Worm (Caenorhabditis elegans) whole organism, young adult: ENCODE data around the gene srd-45.

ENCODE experiments used
- F39B2.1 ChIP-seq: fragments of 200-800 bp; sonication (Bioruptor generic); IDR thresholded peaks from 2 replicates; pipeline ENCODE4 v1.3.6; 2022; ENCODE audit warnings: missing genetic modification reagents, missing genetic modification characterization, missing compliant biosample characterization
- ama-1 ChIP-seq, 3 experiments: fragments of 150-350 bp in 1 of 3; sonication (generic microtip) in 2 of 3; optimal IDR thresholded peaks; 2 replicates each; lab custom pipeline; 2014 to 2018; ENCODE audit warnings: missing biosample characterization in 2 of 3, missing genetic modification characterization in 2 of 3, missing genetic modification reagents in 2 of 3
- lsl-1 ChIP-seq: fragments of 200-800 bp; sonication (Bioruptor generic); optimal IDR thresholded peaks from 2 replicates; lab custom pipeline; 2018; ENCODE audit warnings: mild to moderate bottlenecking, missing genetic modification characterization, moderate library complexity, missing compliant biosample characterization
- mcd-1 ChIP-seq: fragments of 200-800 bp; sonication (Bioruptor generic); IDR thresholded peaks from 2 replicates; pipeline ENCODE4 v1.3.6; 2022; ENCODE audit warnings: missing genetic modification reagents, missing genetic modification characterization, missing compliant biosample characterization
- nfya-1 ChIP-seq: sonication (generic microtip); optimal IDR thresholded peaks from 2 replicates; lab custom pipeline; 2017; ENCODE audit warnings: antibody characterized with exemption, missing compliant biosample characterization, missing genetic modification characterization, borderline replicate concordance; ENCODE audit not compliant: insufficient read depth
- unc-62 ChIP-seq: fragments of 150-350 bp; optimal IDR thresholded peaks from 2 replicates; lab custom pipeline; 2014; ENCODE audit warnings: missing biosample characterization, missing genetic modification reagents, missing genetic modification characterization

DNA sequence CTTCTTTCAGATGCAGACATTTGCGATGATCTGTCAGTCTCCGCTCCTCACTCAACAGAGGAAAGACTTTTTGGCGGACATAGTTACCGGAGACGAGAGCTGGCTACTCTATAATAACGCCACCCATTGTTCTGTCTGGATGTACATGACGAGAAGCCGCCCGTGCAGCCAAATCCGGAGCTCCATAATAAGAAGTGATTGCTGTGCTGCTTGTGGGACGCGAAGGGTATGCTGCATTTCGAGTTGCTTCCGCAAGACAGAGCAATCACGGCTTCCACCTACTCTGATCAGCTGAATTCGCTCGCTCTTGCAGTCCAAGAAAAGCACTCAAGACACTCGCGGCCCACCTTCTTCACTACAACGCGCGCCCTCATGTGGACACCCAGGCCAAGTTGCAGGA is 15.0 kb upstream of the srd-45 start:
- no peak for TF ChIP-seq lsl-1
- TF ChIP-seq mcd-1 (GFP tag; lab: Robert Waterston, UW) = no peak
- no peak for TF ChIP-seq F39B2.1 (GFP tag; lab: Robert Waterston, UW)
- no peak for TF ChIP-seq unc-62 (GFP tag; lab: Kevin White, UChicago)
- TF ChIP-seq nfya-1 (tag; lab: Kevin White, UChicago) = no peak
- TF ChIP-seq ama-1 (optimal IDR thresholded peaks at IDR 0.05; lab: Kevin White, UChicago) = no peak
- no peak for TF ChIP-seq ama-1 (GFP tag; optimal IDR thresholded peaks at IDR 0.05; lab: Kevin White, UChicago)
